Worm (Caenorhabditis elegans) whole organism, L4 larva: Measurements from ENCODE around the gene B0001.8.

Experiments
- F26F4.8 ChIP-seq: fragments of 200-800 bp; sonication (Bioruptor generic); conservative IDR thresholded peaks from 2 replicates; pipeline ENCODE4 v1.3.6; 2022; ENCODE audit warnings: missing genetic modification characterization, missing compliant biosample characterization
- F49E8.2 ChIP-seq: sonication (generic microtip); optimal IDR thresholded peaks from 2 replicates; lab custom pipeline; 2016; ENCODE audit warnings: missing compliant biosample characterization, mild to moderate bottlenecking, missing genetic modification characterization, borderline replicate concordance
- T20F7.1 ChIP-seq: fragments of 200-800 bp; sonication (Bioruptor generic); optimal IDR thresholded peaks from 2 replicates; lab custom pipeline; 2018; ENCODE audit warnings: mild to moderate bottlenecking, missing genetic modification characterization, missing compliant biosample characterization
- T26A8.4 ChIP-seq: fragments of 200-800 bp; sonication (Bioruptor generic); IDR thresholded peaks from 2 replicates; pipeline ENCODE4 v1.3.6; 2022; ENCODE audit warnings: missing genetic modification characterization, missing compliant biosample characterization
- Y48G9A.11 ChIP-seq: fragments of 200-800 bp; sonication (Bioruptor generic); IDR thresholded peaks from 2 replicates; pipeline ENCODE4 v1.3.6; 2022; ENCODE audit warnings: missing genetic modification reagents, missing genetic modification characterization, missing compliant biosample characterization
- Y75B8A.6 ChIP-seq: fragments of 200-800 bp; sonication (Bioruptor generic); IDR thresholded peaks from 2 replicates; pipeline ENCODE4 v1.3.6; 2022; ENCODE audit warnings: missing genetic modification reagents, missing genetic modification characterization, missing compliant biosample characterization
- aha-1 ChIP-seq: fragments of 150-350 bp; peaks from one replicate; lab custom pipeline; 2014; ENCODE audit warnings: missing biosample characterization, missing genetic modification characterization
- aly-2 ChIP-seq: sonication (generic microtip); optimal IDR thresholded peaks from 2 replicates; lab custom pipeline; 2018; ENCODE audit warnings: missing biosample characterization, missing genetic modification characterization
- ama-1 ChIP-seq: fragments of 150-350 bp; optimal IDR thresholded peaks from 2 replicates; lab custom pipeline; 2014; ENCODE audit warnings: inconsistent platforms, mixed read lengths
- ceh-32 ChIP-seq: sonication (generic microtip); optimal IDR thresholded peaks from 2 replicates; lab custom pipeline; 2016; ENCODE audit warnings: mild to moderate bottlenecking, missing genetic modification characterization, missing compliant biosample characterization; ENCODE audit not compliant: poor library complexity
- ctbp-1 ChIP-seq: fragments of 200-800 bp; sonication (Bioruptor generic); IDR thresholded peaks from 2 replicates; pipeline ENCODE4 v1.3.6; 2022; ENCODE audit warnings: missing genetic modification reagents, missing genetic modification characterization, missing compliant biosample characterization
- daf-16 ChIP-seq, 3 experiments: sonication (generic microtip); optimal IDR thresholded peaks; 2 replicates each; lab custom pipeline; 2016 to 2017; ENCODE audit warnings: missing genetic modification characterization in 3 of 3, missing genetic modification reagents in 3 of 3, mild to moderate bottlenecking in 2 of 3, missing compliant biosample characterization in 2 of 3, missing biosample characterization in 1 of 3, moderate library complexity in 1 of 3
- daf-8 ChIP-seq: fragments of 200-800 bp; sonication (Bioruptor generic); IDR thresholded peaks from 2 replicates; pipeline ENCODE4 v1.3.6; 2022; ENCODE audit warnings: missing genetic modification characterization, missing compliant biosample characterization
- dmd-8 ChIP-seq: fragments of 200-800 bp; sonication (Bioruptor generic); IDR thresholded peaks from 2 replicates; pipeline ENCODE4 v1.3.6; 2022; ENCODE audit warnings: missing genetic modification characterization, missing compliant biosample characterization
- egl-27 ChIP-seq: sonication (generic microtip); optimal IDR thresholded peaks from 3 replicates; lab custom pipeline; 2017; ENCODE audit warnings: missing biosample characterization, missing genetic modification reagents, missing genetic modification characterization
- fos-1 ChIP-seq: fragments of 150-350 bp; optimal IDR thresholded peaks from 2 replicates; lab custom pipeline; 2014; ENCODE audit warnings: missing biosample characterization, missing genetic modification characterization
- lim-7 ChIP-seq: fragments of 200-800 bp; sonication (Bioruptor generic); IDR thresholded peaks from 2 replicates; pipeline ENCODE4 v1.3.6; 2022; ENCODE audit warnings: missing genetic modification characterization, missing compliant biosample characterization
- lin-1 ChIP-seq: fragments of 200-800 bp; sonication (Bioruptor generic); IDR thresholded peaks from 2 replicates; pipeline ENCODE4 v1.3.6; 2022; ENCODE audit warnings: missing genetic modification reagents, missing genetic modification characterization, missing compliant biosample characterization
- lin-13 ChIP-seq: fragments of 150-350 bp; optimal IDR thresholded peaks from 2 replicates; lab custom pipeline; 2014; ENCODE audit warnings: missing biosample characterization, missing genetic modification reagents, missing genetic modification characterization
- lin-15B ChIP-seq: fragments of 150-350 bp; sonication (generic microtip); optimal IDR thresholded peaks from 3 replicates; lab custom pipeline; 2014; ENCODE audit warnings: missing biosample characterization, missing genetic modification characterization
- lin-29 ChIP-seq: fragments of 200-800 bp; sonication (Bioruptor generic); IDR thresholded peaks from 2 replicates; pipeline ENCODE4 v1.3.6; 2022; ENCODE audit warnings: missing genetic modification reagents, missing genetic modification characterization, missing compliant biosample characterization
- lin-39 ChIP-seq: fragments of 150-350 bp; optimal IDR thresholded peaks from 2 replicates; lab custom pipeline; 2014; ENCODE audit warnings: missing biosample characterization, missing genetic modification reagents, missing genetic modification characterization
- lsy-2 ChIP-seq, 2 experiments: fragments of 150-350 bp in 1 of 2; sonication (generic microtip) in 1 of 2; optimal IDR thresholded peaks; 2 replicates each; lab custom pipeline; 2014 to 2017; ENCODE audit warnings: missing biosample characterization in 2 of 2, missing genetic modification characterization in 2 of 2
- madf-5 ChIP-seq, 2 experiments: fragments of 200-800 bp; sonication (Bioruptor generic); IDR thresholded peaks; 2 replicates each; pipeline ENCODE4 v1.3.6; 2022; ENCODE audit warnings: missing compliant biosample characterization in 2 of 2, missing genetic modification characterization in 2 of 2
- madf-9 ChIP-seq: fragments of 200-800 bp; sonication (Bioruptor generic); conservative IDR thresholded peaks from 2 replicates; pipeline ENCODE4 v1.3.6; 2022; ENCODE audit warnings: missing genetic modification reagents, missing genetic modification characterization, missing compliant biosample characterization
- mdl-1 ChIP-seq, 2 experiments: fragments of 150-350 bp in 1 of 2; sonication (generic microtip) in 1 of 2; optimal IDR thresholded peaks; 2 replicates each; lab custom pipeline; 2014 to 2017; ENCODE audit warnings: missing biosample characterization in 2 of 2, missing genetic modification characterization in 2 of 2
- mdt-29 ChIP-seq: fragments of 200-800 bp; sonication (Bioruptor generic); IDR thresholded peaks from 2 replicates; pipeline ENCODE4 v1.3.6; 2022; ENCODE audit warnings: missing genetic modification reagents, missing genetic modification characterization, missing compliant biosample characterization
- mep-1 ChIP-seq: fragments of 150-350 bp; sonication (generic microtip); optimal IDR thresholded peaks from 3 replicates; lab custom pipeline; 2014; ENCODE audit warnings: missing biosample characterization, missing genetic modification characterization
- mes-2 ChIP-seq: sonication (generic microtip); optimal IDR thresholded peaks from 2 replicates; lab custom pipeline; 2016; ENCODE audit warnings: missing genotype, mild to moderate bottlenecking, missing genetic modification characterization, missing compliant biosample characterization; ENCODE audit not compliant: poor library complexity, severe bottlenecking
- nhr-102 ChIP-seq: sonication (generic microtip); optimal IDR thresholded peaks from 2 replicates; lab custom pipeline; 2016; ENCODE audit warnings: mild to moderate bottlenecking, missing genetic modification characterization, moderate library complexity, missing compliant biosample characterization
- nhr-41 ChIP-seq: fragments of 200-800 bp; sonication (Bioruptor generic); IDR thresholded peaks from 2 replicates; pipeline ENCODE4 v1.3.6; 2022; ENCODE audit warnings: missing genetic modification reagents, missing genetic modification characterization, missing compliant biosample characterization
- nhr-6 ChIP-seq: fragments of 150-350 bp; optimal IDR thresholded peaks from 2 replicates; lab custom pipeline; 2014; ENCODE audit warnings: missing biosample characterization, missing genetic modification characterization
- nhr-76 ChIP-seq: fragments of 150-350 bp; optimal IDR thresholded peaks from 2 replicates; lab custom pipeline; 2014; ENCODE audit warnings: missing biosample characterization, missing genetic modification characterization
- php-3 ChIP-seq: fragments of 200-800 bp; sonication (Bioruptor generic); IDR thresholded peaks from 2 replicates; pipeline ENCODE4 v1.3.6; 2022; ENCODE audit warnings: missing genetic modification reagents, missing genetic modification characterization, missing compliant biosample characterization
- pqm-1 ChIP-seq: sonication (generic microtip); optimal IDR thresholded peaks from 2 replicates; lab custom pipeline; 2017; ENCODE audit warnings: missing biosample characterization, missing genetic modification characterization
- saeg-2 ChIP-seq: fragments of 200-800 bp; sonication (Bioruptor generic); IDR thresholded peaks from 2 replicates; pipeline ENCODE4 v1.3.6; 2022; ENCODE audit warnings: missing genetic modification reagents, missing genetic modification characterization, missing compliant biosample characterization
- snpc-1.2 ChIP-seq: fragments of 200-800 bp; sonication (Bioruptor generic); IDR thresholded peaks from 2 replicates; pipeline ENCODE4 v1.3.6; 2022; ENCODE audit warnings: missing genetic modification reagents, missing genetic modification characterization, missing compliant biosample characterization
- spr-1 ChIP-seq: sonication (generic microtip); optimal IDR thresholded peaks from 2 replicates; lab custom pipeline; 2016; ENCODE audit warnings: mild to moderate bottlenecking, missing genetic modification characterization, missing compliant biosample characterization
- unc-39 ChIP-seq: sonication (generic microtip); optimal IDR thresholded peaks from 2 replicates; lab custom pipeline; 2017; ENCODE audit warnings: missing biosample characterization, missing genetic modification characterization
- unc-62 ChIP-seq, 3 experiments: fragments of 150-350 bp in 1 of 3; sonication (generic microtip); optimal IDR thresholded peaks in 2 of 3; peaks in 1 of 3; 1 replicate in 1 of 3; 2 replicates in 2 of 3; lab custom pipeline; 2014 to 2017; ENCODE audit warnings: missing biosample characterization in 3 of 3, missing genetic modification characterization in 3 of 3, missing genetic modification reagents in 3 of 3, missing genotype in 1 of 3
- zfp-3 ChIP-seq: fragments of 200-800 bp; sonication (Bioruptor generic); conservative IDR thresholded peaks from 2 replicates; pipeline ENCODE4 v1.3.6; 2022; ENCODE audit warnings: missing genetic modification reagents, missing genetic modification characterization, missing compliant biosample characterization
- zip-2 ChIP-seq: fragments of 150-350 bp; optimal IDR thresholded peaks from 2 replicates; lab custom pipeline; 2014; ENCODE audit warnings: missing biosample characterization, missing genetic modification characterization
- ztf-11 ChIP-seq: fragments of 150-350 bp; optimal IDR thresholded peaks from 2 replicates; lab custom pipeline; 2014; ENCODE audit warnings: missing biosample characterization, missing genetic modification characterization

The B0001.8 gene

DNA sequence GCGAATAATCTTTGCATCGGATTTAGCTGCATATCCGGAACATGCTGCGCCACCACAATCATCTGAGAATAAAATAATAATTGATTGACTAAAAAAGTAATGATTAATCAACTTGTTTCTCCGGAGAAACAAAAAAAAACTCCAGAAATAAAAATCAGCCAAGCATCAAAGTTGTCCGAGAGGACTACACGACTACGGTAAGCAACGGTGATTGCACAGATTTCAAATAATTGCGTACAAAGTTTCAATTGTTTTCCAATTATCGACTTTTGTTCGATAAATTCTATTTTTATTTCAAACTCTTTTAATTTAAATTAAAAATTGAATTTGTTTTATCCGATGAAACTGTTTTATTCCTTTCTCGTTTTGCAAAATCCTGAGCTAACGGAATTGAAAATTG, 47.5 kb downstream of the B0001.8 start, which contains the start of gene cpsf-4:
TSS of gene cpsf-4 (minus strand) at position 62 of the 400 bp plus-strand sequence.
- TF ChIP-seq lsy-2 (tag; optimal IDR thresholded peaks at IDR 0.05; lab: Kevin White, UChicago) (peak in 1 of 2 experiments; percentile 91), unc-39 (no peak), spr-1 (tag; lab: Kevin White, UChicago) (no peak), Y75B8A.6 (GFP tag; lab: Robert Waterston, UW) (no peak)

DNA sequence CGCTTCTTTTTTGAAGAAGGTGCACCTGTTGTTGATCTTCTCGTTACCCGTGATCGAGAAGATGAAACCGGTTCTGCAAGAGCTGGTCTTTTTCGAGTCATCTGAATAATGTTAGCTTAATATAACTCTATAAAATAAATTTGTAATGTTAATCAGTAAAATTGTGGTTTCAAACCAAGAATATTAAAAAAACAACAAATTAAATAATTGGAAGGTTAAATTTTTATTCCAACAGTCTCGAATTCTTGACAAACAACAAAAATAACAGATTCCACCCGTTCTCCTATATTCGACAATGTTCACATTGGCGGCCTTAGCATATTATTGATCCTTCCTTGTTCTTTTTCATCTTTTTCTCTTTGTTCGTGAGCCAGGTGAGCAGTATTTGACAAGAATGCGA, 48.7 kb downstream of the B0001.8 start, which contains the start of gene mig-32:
TSS of gene mig-32 (minus strand) at position 101 of the 400 bp plus-strand sequence.
- TF ChIP-seq daf-8 (GFP tag; lab: Robert Waterston, UW) (no peak), daf-16 (GFP tag; optimal IDR thresholded peaks at IDR 0.05; lab: Kevin White, UChicago) (no peak), daf-16 (tag; optimal IDR thresholded peaks at IDR 0.05; lab: Kevin White, UChicago) (no peak), pqm-1 (tag; lab: Kevin White, UChicago) (no peak), lin-13 (GFP tag; lab: Kevin White, UChicago) (no peak), lin-29 (GFP tag; lab: Robert Waterston, UW) (no peak), lim-7 (GFP tag; lab: Robert Waterston, UW) (no peak), unc-39 (no peak), nhr-6 (tag; lab: Kevin White, UChicago) (no peak), nhr-102 (tag; lab: Kevin White, UChicago) (no peak), snpc-1.2 (GFP tag; lab: Robert Waterston, UW) (no peak), mes-2 (tag; lab: Kevin White, UChicago) (no peak)

DNA sequence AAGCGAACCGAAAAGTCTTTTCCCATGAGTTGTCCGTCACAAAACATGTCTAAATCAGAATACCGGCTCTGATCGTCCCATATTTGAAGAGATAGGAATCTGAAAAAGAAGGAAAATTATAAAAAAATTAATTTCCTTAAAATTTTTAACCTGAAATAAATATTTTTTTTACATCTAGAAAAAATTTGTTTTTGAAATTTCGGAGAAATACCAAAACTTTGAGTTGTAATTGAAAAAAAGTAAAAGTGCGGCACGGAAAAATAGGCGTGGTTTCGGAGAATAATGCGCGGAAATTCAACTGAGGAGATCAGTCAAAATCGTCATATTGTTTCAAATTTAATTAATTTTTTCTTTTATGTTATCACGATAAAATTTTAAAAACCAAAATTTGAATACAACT, 51.3 kb downstream of the B0001.8 start, which contains the start of gene F11A10.6:
TSS of gene F11A10.6 (minus strand) at position 101 of the 400 bp plus-strand sequence.
- TF ChIP-seq unc-62 (GFP tag; optimal IDR thresholded peaks at IDR 0.05 in 1 of 2; lab: Kevin White, UChicago) (peak in 1 of 2 experiments; percentile 38), unc-62 (tag; optimal IDR thresholded peaks at IDR 0.05; lab: Kevin White, UChicago) (no peak), zfp-3 (GFP tag; lab: Robert Waterston, UW) (no peak)

DNA sequence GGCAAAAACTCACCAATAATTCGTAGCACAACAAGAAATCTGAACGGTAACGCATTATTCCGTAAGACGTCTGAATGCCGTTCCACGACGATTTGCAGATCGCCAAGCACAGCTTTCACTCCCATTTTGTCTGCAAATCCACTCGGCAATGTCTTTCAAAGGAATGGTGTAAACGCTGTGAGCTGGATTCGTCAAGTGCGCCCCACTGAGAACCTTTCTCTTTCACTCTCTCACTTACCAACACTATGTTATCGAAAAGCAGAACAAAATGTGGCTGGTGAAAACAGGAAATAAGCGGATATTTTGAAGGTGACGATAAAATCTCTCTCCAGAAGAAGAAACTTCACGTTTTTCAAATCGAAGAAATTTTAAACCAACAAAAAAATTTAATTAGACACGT, 52.0 kb downstream of the B0001.8 start:
- TF ChIP-seq saeg-2 (GFP tag; lab: Robert Waterston, UW): 0 out of 2 replicates have a peak, but pooled peaks have one; percentile 14
- peak in 1 of 2 experiments; percentile 21 for TF ChIP-seq mdl-1 (tag; optimal IDR thresholded peaks at IDR 0.05; lab: Kevin White, UChicago)
- peak in 1 of 2 experiments; percentile 50 for TF ChIP-seq lsy-2 (tag; optimal IDR thresholded peaks at IDR 0.05; lab: Kevin White, UChicago)
- peak; percentile 84 for TF ChIP-seq ama-1 (lab: Kevin White, UChicago)
- TF ChIP-seq ctbp-1 (GFP tag; lab: Robert Waterston, UW): no peak
- TF ChIP-seq ztf-11: no peak
- no peak for TF ChIP-seq nhr-41 (GFP tag; lab: Robert Waterston, UW)
- no peak for TF ChIP-seq lin-1 (GFP tag; lab: Robert Waterston, UW)
- peak; percentile 16 for TF ChIP-seq nhr-6 (tag; lab: Kevin White, UChicago)
- no peak for TF ChIP-seq lin-39
- peak; percentile 51 for TF ChIP-seq mep-1
- no peak for TF ChIP-seq madf-9 (GFP tag; lab: Robert Waterston, UW)
- 0 out of 2 replicates have a peak, but pooled peaks have one; percentile 15 for TF ChIP-seq php-3 (GFP tag; lab: Robert Waterston, UW)
- no peak for TF ChIP-seq daf-16 (GFP tag; optimal IDR thresholded peaks at IDR 0.05; lab: Kevin White, UChicago)
- TF ChIP-seq daf-16 (tag; optimal IDR thresholded peaks at IDR 0.05; lab: Kevin White, UChicago): peak; percentile 17
- TF ChIP-seq dmd-8 (GFP tag; lab: Robert Waterston, UW): no peak
- TF ChIP-seq madf-5 (GFP tag; IDR thresholded peaks at IDR 0.05; lab: Robert Waterston, UW): no peak
- TF ChIP-seq zip-2: no peak
- TF ChIP-seq nhr-76: no peak
- TF ChIP-seq T26A8.4 (GFP tag; lab: Robert Waterston, UW): no peak
- TF ChIP-seq mdt-29: no peak
- TF ChIP-seq F49E8.2 (tag; lab: Kevin White, UChicago): no peak
- peak; percentile 62 for TF ChIP-seq mes-2 (tag; lab: Kevin White, UChicago)
- 0 out of 2 replicates have a peak, but pooled peaks have one; percentile 21 for TF ChIP-seq Y48G9A.11
- TF ChIP-seq egl-27: no peak
- no peak for TF ChIP-seq lin-15B (tag; lab: Kevin White, UChicago)
- TF ChIP-seq F26F4.8 (GFP tag; lab: Robert Waterston, UW): no peak
- TF ChIP-seq ceh-32 (tag; lab: Kevin White, UChicago): no peak
- TF ChIP-seq T20F7.1 (GFP tag; lab: Kevin White, UChicago): no peak
- peak; percentile 44 for TF ChIP-seq aha-1 (tag; lab: Kevin White, UChicago)
- TF ChIP-seq fos-1 (tag; lab: Kevin White, UChicago): no peak
- no peak for TF ChIP-seq aly-2 (tag; lab: Kevin White, UChicago)
